Worm (Caenorhabditis elegans): ENCODE data around the gene F02A9.7.

ce11 chrIII:9034133-9034532 lies 41.3 kb downstream of the F02A9.7 start:
- TF ChIP-seq him-1 (tag; optimal IDR thresholded peaks at IDR 0.05) (no peak), dao-5 (tag; optimal IDR thresholded peaks at IDR 0.05) (no peak), W03F9.2 (tag; optimal IDR thresholded peaks at IDR 0.05) (no peak)
